Fruit fly (Drosophila melanogaster): ENCODE results near the gene ND-15.

ND-15 gene

dm6 chr2L:107476-108436 lies 6.8 kb upstream of the ND-15 start (continued):
- TF ChIP-seq hkb (optimal IDR thresholded peaks at IDR 0.05) (no peak), hkb (GFP tag; IDR thresholded peaks at IDR 0.05) (0 out of 2 replicates have a peak, but pooled peaks have one; percentile 9), CG3163 (GFP tag; optimal IDR thresholded peaks at IDR 0.05) (peak; percentile 98), CG4424 (GFP tag; optimal IDR thresholded peaks at IDR 0.05) (peak; percentile 23), lilli (GFP tag; optimal IDR thresholded peaks at IDR 0.05) (peak; percentile 29), inv (GFP tag; IDR thresholded peaks at IDR 0.05; ENCODE audit: partially characterized antibody) (peak; percentile 29), CG10431 (GFP tag; optimal IDR thresholded peaks at IDR 0.05) (peak; percentile 90), knrl (GFP tag; IDR thresholded peaks at IDR 0.05; ENCODE audit: partially characterized antibody) (0 out of 3 replicates have a peak, but pooled peaks have one; percentile 21), CG7987 (GFP tag; optimal IDR thresholded peaks at IDR 0.05) (peak; percentile 56), NFAT (GFP tag; IDR thresholded peaks at IDR 0.05) (no peak), Deaf1 (tag; optimal IDR thresholded peaks at IDR 0.05) (peak; percentile 54), CG4282 (GFP tag; optimal IDR thresholded peaks at IDR 0.05) (peak; percentile 17), CG2712 (tag; optimal IDR thresholded peaks at IDR 0.05) (peak; percentile 25), Bgb (GFP tag; IDR thresholded peaks at IDR 0.05; ENCODE audit: partially characterized antibody) (peak; percentile 53; the same call in 1 of the 2 replicates), so (GFP tag; IDR thresholded peaks at IDR 0.05) (0 out of 3 replicates have a peak, but pooled peaks have one; percentile 36), Nf-YC (tag; optimal IDR thresholded peaks at IDR 0.05) (peak; percentile 40), chinmo (GFP tag; IDR thresholded peaks at IDR 0.05; ENCODE audit: partially characterized antibody) (peak; percentile 88; the same call in 2 of the 4 replicates), nerfin-1 (tag; optimal IDR thresholded peaks at IDR 0.05) (peak; percentile 2), CG34376 (GFP tag; optimal IDR thresholded peaks at IDR 0.05) (peak; percentile 89), CG12299 (tag; optimal IDR thresholded peaks at IDR 0.05) (peak; percentile 63), unc-4 (GFP tag; IDR thresholded peaks at IDR 0.05; ENCODE audit: partially characterized antibody) (peak; percentile 52), CG3726 (GFP tag; IDR thresholded peaks at IDR 0.05) (no peak), exex (tag; optimal IDR thresholded peaks at IDR 0.05) (peak; percentile 47), CG42726 (GFP tag; IDR thresholded peaks at IDR 0.05; ENCODE audit: partially characterized antibody) (peak; percentile 49; the same call in 1 of the 2 replicates), CG12219 (GFP tag; optimal IDR thresholded peaks at IDR 0.05) (peak; percentile 15), chm (GFP tag; IDR thresholded peaks at IDR 0.05) (peak; percentile 61; the same call in 1 of the 2 replicates), Vsx1 (GFP tag; optimal IDR thresholded peaks at IDR 0.05) (peak; percentile 31), pzg (GFP tag; optimal IDR thresholded peaks at IDR 0.05) (peak; percentile 63), pita (GFP tag; optimal IDR thresholded peaks at IDR 0.05) (peak; percentile 27), ftz-f1 (GFP tag; optimal IDR thresholded peaks at IDR 0.05) (peak; percentile 9), gt (GFP tag; IDR thresholded peaks at IDR 0.05) (no peak), CG6175 (GFP tag; IDR thresholded peaks at IDR 0.05) (peak; percentile 24; the same call in 1 of the 3 replicates), Dll (GFP tag; IDR thresholded peaks at IDR 0.05; ENCODE audit: partially characterized antibody) (peak; percentile 53; the same call in 3 of the 4 replicates), pfk (GFP tag; optimal IDR thresholded peaks at IDR 0.05) (peak; percentile 10), Bdp1 (GFP tag; optimal IDR thresholded peaks at IDR 0.05) (no peak), sna (GFP tag; IDR thresholded peaks at IDR 0.05; ENCODE audit: partially characterized antibody) (peak; percentile 54), nom (GFP tag; optimal IDR thresholded peaks at IDR 0.05) (peak; percentile 63), CG9797 (GFP tag; optimal IDR thresholded peaks at IDR 0.05) (peak; percentile 38), CG18262 (tag; optimal IDR thresholded peaks at IDR 0.05) (peak; percentile 16), CG31365 (tag; optimal IDR thresholded peaks at IDR 0.05) (peak; percentile 36), Med (GFP tag) (peak; percentile 79), CG17612 (GFP tag; IDR thresholded peaks at IDR 0.05) (no peak), salm (tag; optimal IDR thresholded peaks at IDR 0.05) (peak; percentile 8), CG15514 (GFP tag; optimal IDR thresholded peaks at IDR 0.05) (peak; percentile 99), abd-A (tag; optimal IDR thresholded peaks at IDR 0.05) (peak; percentile 85), Mrtf (GFP tag; IDR thresholded peaks at IDR 0.05) (no peak)
